Worm (Caenorhabditis elegans) whole organism, L1 larva: ENCODE results near the gene taf-12.

Experiments used
- C04F5.9 ChIP-seq: sonication (generic microtip); optimal IDR thresholded peaks from 2 replicates; lab custom pipeline; 2016; ENCODE audit warnings: missing genetic modification characterization, missing compliant biosample characterization
- ama-1 ChIP-seq: fragments of 150-350 bp; optimal IDR thresholded peaks from 2 replicates; lab custom pipeline; 2014
- ceh-82 ChIP-seq, 3 experiments: fragments of 150-350 bp in 1 of 3; sonication (generic microtip) in 2 of 3; optimal IDR thresholded peaks; 2 replicates each; lab custom pipeline; 2014 to 2017; ENCODE audit warnings: missing biosample characterization in 3 of 3, missing genetic modification characterization in 3 of 3
- jun-1 ChIP-seq: fragments of 150-350 bp; optimal IDR thresholded peaks from 2 replicates; lab custom pipeline; 2014; ENCODE audit warnings: missing biosample characterization, missing genetic modification reagents, missing genetic modification characterization
- nhr-90 ChIP-seq: sonication (generic microtip); optimal IDR thresholded peaks from 2 replicates; lab custom pipeline; 2016; ENCODE audit warnings: mild to moderate bottlenecking, missing genetic modification characterization, missing compliant biosample characterization; ENCODE audit not compliant: poor library complexity
- pqm-1 ChIP-seq: sonication (generic microtip); optimal IDR thresholded peaks from 3 replicates; lab custom pipeline; 2017; ENCODE audit warnings: missing biosample characterization, missing genetic modification characterization
- rnt-1 ChIP-seq: sonication (generic microtip); optimal IDR thresholded peaks from 2 replicates; lab custom pipeline; 2016; ENCODE audit warnings: mild to moderate bottlenecking, missing genetic modification characterization, moderate library complexity, missing compliant biosample characterization

ce11 chrIII:11830522-11831489 lies 38.3 kb downstream of the taf-12 start:
- TF ChIP-seq C04F5.9 (tag; lab: Kevin White, UChicago) (no peak), ama-1 (lab: Kevin White, UChicago) (no peak), rnt-1 (tag; lab: Kevin White, UChicago) (no peak), nhr-90 (tag; lab: Kevin White, UChicago) (no peak), ceh-82 (tag; optimal IDR thresholded peaks at IDR 0.05; lab: Kevin White, UChicago) (no peak), pqm-1 (tag; lab: Kevin White, UChicago) (no peak), jun-1 (tag; lab: Kevin White, UChicago) (no peak)
